Fruit fly (Drosophila melanogaster) whole organism, embryonic: ENCODE results near the gene CG1074.

ENCODE experiments used
- Adf1 ChIP-seq: fragments of 200-800 bp; sonication (Bioruptor generic); IDR thresholded peaks from 2 replicates; pipeline ENCODE4 v1.3.6; 2022; ENCODE audit warnings: missing biosample characterization, missing genetic modification characterization
- Atf-2 ChIP-seq: fragments of 200-800 bp; sonication (Bioruptor generic); optimal IDR thresholded peaks from 2 replicates; lab custom pipeline; 2016; ENCODE audit warnings: missing biosample characterization, missing genetic modification characterization
- B-H2 ChIP-seq: fragments of 200-800 bp; sonication (Bioruptor generic); optimal IDR thresholded peaks from 2 replicates; lab custom pipeline; 2018; ENCODE audit warnings: missing biosample characterization, mild to moderate bottlenecking, missing genetic modification characterization
- CG10366 ChIP-seq: fragments of 200-800 bp; sonication (Bioruptor generic); IDR thresholded peaks from 2 replicates; pipeline ENCODE4 v1.3.6; 2022; ENCODE audit warnings: missing biosample characterization, missing genetic modification characterization
- CG11696 ChIP-seq: fragments of 200-800 bp; sonication (Bioruptor generic); IDR thresholded peaks from 2 replicates; pipeline ENCODE4 v1.3.6; 2022; ENCODE audit warnings: missing biosample characterization, missing genetic modification characterization
- CG14710 ChIP-seq: fragments of 200-800 bp; sonication (Bioruptor generic); optimal IDR thresholded peaks from 3 replicates; lab custom pipeline; 2019; ENCODE audit warnings: missing biosample characterization, mild to moderate bottlenecking, missing genetic modification characterization, moderate library complexity
- CG17328 ChIP-seq: fragments of 200-800 bp; sonication (Bioruptor generic); IDR thresholded peaks from 2 replicates; pipeline ENCODE4 v1.3.6; 2022; ENCODE audit warnings: missing biosample characterization, missing genetic modification characterization
- CG17359 ChIP-seq: fragments of 200-800 bp; sonication (Bioruptor generic); optimal IDR thresholded peaks from 3 replicates; lab custom pipeline; 2018; ENCODE audit warnings: missing biosample characterization, mild to moderate bottlenecking, missing genetic modification characterization, moderate library complexity
- CG2129 ChIP-seq: fragments of 200-800 bp; sonication (Bioruptor generic); IDR thresholded peaks from 2 replicates; pipeline ENCODE4 v1.3.6; 2022; ENCODE audit warnings: missing biosample characterization, missing genetic modification characterization; ENCODE audit not compliant: partially characterized antibody
- CG31388 ChIP-seq: fragments of 200-800 bp; sonication (Bioruptor generic); optimal IDR thresholded peaks from 2 replicates; lab custom pipeline; 2016; ENCODE audit warnings: missing biosample characterization, missing genetic modification characterization
- CG32767 ChIP-seq: fragments of 200-800 bp; sonication (Bioruptor generic); IDR thresholded peaks from 2 replicates; pipeline ENCODE4 v1.3.6; 2022; ENCODE audit warnings: missing biosample characterization, missing genetic modification characterization
- CG5245 ChIP-seq: fragments of 200-800 bp; sonication (Bioruptor generic); optimal IDR thresholded peaks from 3 replicates; lab custom pipeline; 2016; ENCODE audit warnings: missing biosample characterization, missing genetic modification characterization
- CG6272 ChIP-seq: fragments of 200-800 bp; sonication (Bioruptor generic); IDR thresholded peaks from 2 replicates; pipeline ENCODE4 v1.3.6; 2022; ENCODE audit warnings: missing biosample characterization, missing genetic modification characterization
- CG7987 ChIP-seq: fragments of 200-800 bp; sonication (Bioruptor generic); optimal IDR thresholded peaks from 2 replicates; lab custom pipeline; 2018; ENCODE audit warnings: missing biosample characterization, mild to moderate bottlenecking, missing genetic modification characterization, moderate library complexity
- CG8089 ChIP-seq: fragments of 200-800 bp; sonication (Bioruptor generic); optimal IDR thresholded peaks from 3 replicates; lab custom pipeline; 2016; ENCODE audit warnings: missing biosample characterization, missing genetic modification characterization
- CG8290 ChIP-seq, 3 experiments: fragments of 200-800 bp; sonication (Bioruptor generic); optimal IDR thresholded peaks; 2 replicates each; lab custom pipeline; 2016 to 2019; ENCODE audit warnings: missing biosample characterization in 3 of 3, missing genetic modification characterization in 3 of 3, mild to moderate bottlenecking in 2 of 3, moderate library complexity in 1 of 3
- CG8944 ChIP-seq: fragments of 200-800 bp; sonication (Bioruptor generic); optimal IDR thresholded peaks from 3 replicates; lab custom pipeline; 2016; ENCODE audit warnings: missing biosample characterization, missing genetic modification characterization
- CTCF ChIP-seq: fragments of 200-800 bp; sonication (Bioruptor generic); optimal IDR thresholded peaks from 2 replicates; lab custom pipeline; 2017; ENCODE audit warnings: missing biosample characterization, mild to moderate bottlenecking, missing genetic modification characterization, moderate library complexity
- Dbx ChIP-seq: fragments of 200-800 bp; sonication (Bioruptor generic); IDR thresholded peaks from 3 replicates; pipeline ENCODE4 v1.3.6; 2022; ENCODE audit warnings: missing biosample characterization, missing genetic modification characterization
- Dll ChIP-seq: fragments of 200-800 bp; sonication (Bioruptor generic); IDR thresholded peaks from 4 replicates; pipeline ENCODE4 v1.3.6; 2022; ENCODE audit warnings: missing biosample characterization, missing genetic modification characterization; ENCODE audit not compliant: partially characterized antibody
- Dp ChIP-seq: fragments of 200-800 bp; sonication (Bioruptor generic); optimal IDR thresholded peaks from 2 replicates; lab custom pipeline; 2018; ENCODE audit warnings: missing biosample characterization, mild to moderate bottlenecking, missing genetic modification characterization, moderate library complexity
- Fer1 ChIP-seq: fragments of 200-800 bp; sonication (Bioruptor generic); optimal IDR thresholded peaks from 2 replicates; lab custom pipeline; 2017; ENCODE audit warnings: missing biosample characterization, mild to moderate bottlenecking, missing genetic modification characterization
- HLH4C ChIP-seq: fragments of 200-800 bp; sonication (Bioruptor generic); IDR thresholded peaks from 3 replicates; pipeline ENCODE4 v1.3.6; 2022; ENCODE audit warnings: missing biosample characterization, missing genetic modification characterization; ENCODE audit not compliant: partially characterized antibody
- HmgD ChIP-seq: fragments of 200-800 bp; sonication (Bioruptor generic); optimal IDR thresholded peaks from 3 replicates; lab custom pipeline; 2016; ENCODE audit warnings: missing biosample characterization, missing genetic modification characterization
- Hr3 ChIP-seq: fragments of 200-800 bp; sonication (Bioruptor generic); optimal IDR thresholded peaks from 3 replicates; lab custom pipeline; 2016; ENCODE audit warnings: missing biosample characterization, missing genetic modification characterization
- Lhr ChIP-seq: fragments of 200-800 bp; sonication (Bioruptor generic); optimal IDR thresholded peaks from 3 replicates; lab custom pipeline; 2017; ENCODE audit warnings: mild to moderate bottlenecking, missing biosample characterization, missing genetic modification reagents, missing genetic modification characterization
- MBD-R2 ChIP-seq: fragments of 200-800 bp; sonication (Bioruptor generic); IDR thresholded peaks from 2 replicates; pipeline ENCODE4 v1.3.6; 2022; ENCODE audit warnings: missing biosample characterization, missing genetic modification characterization
- MESR4 ChIP-seq: fragments of 200-800 bp; sonication (Bioruptor generic); optimal IDR thresholded peaks from 2 replicates; lab custom pipeline; 2018; ENCODE audit warnings: missing biosample characterization, mild to moderate bottlenecking, missing genetic modification characterization, moderate library complexity
- Mad ChIP-seq: fragments of 200-800 bp; sonication (Bioruptor generic); optimal IDR thresholded peaks from 2 replicates; lab custom pipeline; 2016; ENCODE audit warnings: missing biosample characterization, missing genetic modification characterization
- NK7.1 ChIP-seq: fragments of 200-800 bp; sonication (Bioruptor generic); optimal IDR thresholded peaks from 3 replicates; lab custom pipeline; 2016; ENCODE audit warnings: missing biosample characterization, missing genetic modification characterization
- Nf-YB ChIP-seq: fragments of 200-800 bp; sonication (Bioruptor generic); optimal IDR thresholded peaks from 3 replicates; lab custom pipeline; 2019; ENCODE audit warnings: missing biosample characterization, mild to moderate bottlenecking, missing genetic modification characterization, moderate library complexity
- NfI ChIP-seq: fragments of 200-800 bp; sonication (Bioruptor generic); optimal IDR thresholded peaks from 3 replicates; lab custom pipeline; 2018; ENCODE audit warnings: missing biosample characterization, mild to moderate bottlenecking, missing genetic modification characterization, moderate library complexity
- Oaz ChIP-seq: fragments of 200-800 bp; sonication (Bioruptor generic); IDR thresholded peaks from 2 replicates; pipeline ENCODE4 v1.3.6; 2022; ENCODE audit warnings: missing biosample characterization, missing genetic modification characterization
- Poxn ChIP-seq: fragments of 200-800 bp; sonication (Bioruptor generic); IDR thresholded peaks from 2 replicates; pipeline ENCODE4 v1.3.6; 2022; ENCODE audit warnings: missing biosample characterization, missing genetic modification characterization
- Sry-δ ChIP-seq: fragments of 200-800 bp; sonication (Bioruptor generic); optimal IDR thresholded peaks from 2 replicates; lab custom pipeline; 2016; ENCODE audit warnings: missing biosample characterization, missing genetic modification characterization
- Trl ChIP-seq, 3 experiments: fragments of >200 bp in 2 of 3; fragments of 200-800 bp in 1 of 3; sonication (Bioruptor generic) in 1 of 3; optimal IDR thresholded peaks; 2 replicates in 1 of 3; 3 replicates in 2 of 3; lab custom pipeline; 2016 to 2017; ENCODE audit warnings: missing biosample characterization in 1 of 3, missing genetic modification characterization in 1 of 3
- az2 ChIP-seq: fragments of 200-800 bp; sonication (Bioruptor generic); optimal IDR thresholded peaks from 3 replicates; lab custom pipeline; 2016; ENCODE audit warnings: missing biosample characterization, missing genetic modification characterization
- bbx ChIP-seq: fragments of 200-800 bp; sonication (Bioruptor generic); IDR thresholded peaks from 2 replicates; pipeline ENCODE4 v1.3.6; 2022; ENCODE audit warnings: missing biosample characterization, missing genetic modification characterization; ENCODE audit not compliant: partially characterized antibody
- fd96Cb ChIP-seq: fragments of 200-800 bp; sonication (Bioruptor generic); optimal IDR thresholded peaks from 2 replicates; lab custom pipeline; 2018; ENCODE audit warnings: missing biosample characterization, mild to moderate bottlenecking, missing genetic modification characterization, moderate library complexity
- her ChIP-seq: fragments of 200-800 bp; sonication (Bioruptor generic); optimal IDR thresholded peaks from 2 replicates; lab custom pipeline; 2016; ENCODE audit warnings: missing biosample characterization, missing genetic modification characterization
- ind ChIP-seq: fragments of 200-800 bp; sonication (Bioruptor generic); optimal IDR thresholded peaks from 3 replicates; lab custom pipeline; 2016; ENCODE audit warnings: missing biosample characterization, missing genetic modification characterization
- mam ChIP-seq: fragments of 200-800 bp; sonication (Bioruptor generic); optimal IDR thresholded peaks from 3 replicates; lab custom pipeline; 2016; ENCODE audit warnings: missing biosample characterization, missing genetic modification characterization
- pzg ChIP-seq: fragments of 200-800 bp; sonication (Bioruptor generic); optimal IDR thresholded peaks from 3 replicates; lab custom pipeline; 2018; ENCODE audit warnings: missing biosample characterization, mild to moderate bottlenecking, missing genetic modification characterization, moderate library complexity
- sens ChIP-seq: fragments of 200-800 bp; sonication (Bioruptor generic); peaks from one replicate; lab custom pipeline; 2016; ENCODE audit warnings: missing biosample characterization, missing genetic modification characterization
- sqz ChIP-seq: fragments of 200-800 bp; sonication (Bioruptor generic); optimal IDR thresholded peaks from 3 replicates; lab custom pipeline; 2018; ENCODE audit warnings: missing biosample characterization, mild to moderate bottlenecking, missing genetic modification characterization
- sr ChIP-seq: fragments of 200-800 bp; sonication (Bioruptor generic); IDR thresholded peaks from 3 replicates; pipeline ENCODE4 v1.3.6; 2022; ENCODE audit warnings: missing biosample characterization, missing genetic modification characterization
- trem ChIP-seq: fragments of 200-800 bp; optimal IDR thresholded peaks from 3 replicates; lab custom pipeline; 2019; ENCODE audit warnings: missing biosample characterization, mild to moderate bottlenecking, missing genetic modification characterization, moderate library complexity
- unc-4 ChIP-seq: fragments of 200-800 bp; sonication (Bioruptor generic); IDR thresholded peaks from 2 replicates; pipeline ENCODE4 v1.3.6; 2022; ENCODE audit warnings: missing biosample characterization, missing genetic modification characterization; ENCODE audit not compliant: partially characterized antibody
- wek ChIP-seq: fragments of 200-800 bp; sonication (Bioruptor generic); optimal IDR thresholded peaks from 3 replicates; lab custom pipeline; 2018; ENCODE audit warnings: missing biosample characterization, mild to moderate bottlenecking, missing genetic modification characterization, moderate library complexity
- zen ChIP-seq: fragments of 200-800 bp; sonication (Bioruptor generic); optimal IDR thresholded peaks from 3 replicates; lab custom pipeline; 2018; ENCODE audit warnings: missing biosample characterization, mild to moderate bottlenecking, missing genetic modification characterization, moderate library complexity

The CG1074 gene

dm6 chr3R:4387490-4387889, 46.3 kb upstream of the CG1074 start, which contains the start of gene tub (continued):
- TF ChIP-seq Dbx (GFP tag; lab: Robert Waterston, UW) (peak; percentile 37; the same call in 1 of the 3 replicates), trem (tag; lab: Kevin White, UChicago) (peak; percentile 45), zen (tag; lab: Kevin White, UChicago) (peak; percentile 67), CG11696 (GFP tag; lab: Robert Waterston, UW) (no peak), HLH4C (GFP tag; lab: Robert Waterston, UW) (no peak), Adf1 (GFP tag; lab: Robert Waterston, UW) (peak; percentile 69), CG17328 (GFP tag; lab: Robert Waterston, UW) (0 out of 2 replicates have a peak, but pooled peaks have one; percentile 26), MBD-R2 (GFP tag; lab: Robert Waterston, UW) (peak; percentile 94), CTCF (GFP tag; lab: Kevin White, UChicago) (peak; percentile 84), CG31388 (GFP tag; lab: Kevin White, UChicago) (peak; percentile 8), Hr3 (peak; percentile 20), Oaz (GFP tag; lab: Robert Waterston, UW) (no peak), sr (no peak), B-H2 (GFP tag; lab: Kevin White, UChicago) (peak; percentile 60), CG8089 (GFP tag; lab: Kevin White, UChicago) (peak; percentile 1), HmgD (GFP tag; lab: Kevin White, UChicago) (peak; percentile 67), pzg (GFP tag; lab: Kevin White, UChicago) (peak; percentile 87), mam (GFP tag; lab: Kevin White, UChicago) (peak; percentile 37), sqz (GFP tag; lab: Kevin White, UChicago) (no peak), Trl (optimal IDR thresholded peaks at IDR 0.05; lab: Kevin White, UChicago) (peak in 1 of 2 experiments; percentile 7), Trl (GFP tag; optimal IDR thresholded peaks at IDR 0.05; lab: Kevin White, UChicago) (peak; percentile 10), CG2129 (GFP tag; lab: Robert Waterston, UW) (no peak), bbx (GFP tag; lab: Robert Waterston, UW) (peak; percentile 27; the same call in 1 of the 2 replicates), az2 (GFP tag; lab: Kevin White, UChicago) (peak; percentile 35), Atf-2 (GFP tag; lab: Kevin White, UChicago) (no peak), CG17359 (peak; percentile 34), Nf-YB (GFP tag; lab: Kevin White, UChicago) (peak; percentile 18), Mad (GFP tag; lab: Kevin White, UChicago) (peak; percentile 40), CG7987 (GFP tag; lab: Kevin White, UChicago) (peak; percentile 73), MESR4 (peak; percentile 85), NfI (GFP tag; lab: Kevin White, UChicago) (peak; percentile 59), CG6272 (GFP tag; lab: Robert Waterston, UW) (no peak), her (peak; percentile 23), Sry-δ (GFP tag; lab: Kevin White, UChicago) (peak; percentile 51), fd96Cb (tag; lab: Kevin White, UChicago) (no peak), CG32767 (GFP tag; lab: Robert Waterston, UW) (0 out of 2 replicates have a peak, but pooled peaks have one; percentile 39), sens (GFP tag; lab: Kevin White, UChicago) (peak; percentile 91), Poxn (GFP tag; lab: Robert Waterston, UW) (no peak), CG5245 (GFP tag; lab: Kevin White, UChicago) (peak; percentile 30), CG14710 (tag; lab: Kevin White, UChicago) (peak; percentile 57), CG10366 (peak; percentile 27; the same call in 1 of the 2 replicates), Lhr (GFP tag; lab: Kevin White, UChicago) (peak; percentile 62), CG8290 (GFP tag; optimal IDR thresholded peaks at IDR 0.05; lab: Kevin White, UChicago) (peak; percentile 30), CG8290 (tag; optimal IDR thresholded peaks at IDR 0.05; lab: Kevin White, UChicago) (peak in 1 of 2 experiments; percentile 82), Fer1 (GFP tag; lab: Kevin White, UChicago) (peak; percentile 16), Dp (GFP tag; lab: Kevin White, UChicago) (peak; percentile 32), wek (GFP tag; lab: Kevin White, UChicago) (peak; percentile 98), CG8944 (GFP tag; lab: Kevin White, UChicago) (peak; percentile 22), Dll (GFP tag; lab: Robert Waterston, UW) (0 out of 4 replicates have a peak, but pooled peaks have one; percentile 19), NK7.1 (peak; percentile 8), unc-4 (GFP tag; lab: Robert Waterston, UW) (0 out of 2 replicates have a peak, but pooled peaks have one; percentile 22), ind (GFP tag; lab: Kevin White, UChicago) (peak; percentile 43)
